Fruit fly (Drosophila melanogaster): ENCODE measurements around the gene CG2898.

- TF ChIP-seq EcR (GFP tag; optimal IDR thresholded peaks at IDR 0.05) = no peak
- TF ChIP-seq CG8478 (optimal IDR thresholded peaks at IDR 0.05) = no peak
- TF ChIP-seq usp (GFP tag; optimal IDR thresholded peaks at IDR 0.05) = no peak
- no peak for TF ChIP-seq psq (optimal IDR thresholded peaks at IDR 0.05)
- TF ChIP-seq Dll (optimal IDR thresholded peaks at IDR 0.05) = no peak
Observed at dm6 chrX:10329659-10330289, 45.4 kb upstream of the CG2898 start, which contains the start of gene Gip.
